Worm (Caenorhabditis elegans) whole organism, mixed stage, embryonic: ENCODE measurements around the gene F13B6.2.

Experiments used
- blmp-1 ChIP-seq: fragments of 150-350 bp; optimal IDR thresholded peaks from 2 replicates; lab custom pipeline; 2014; ENCODE audit warnings: missing biosample characterization, missing genetic modification characterization
- ceh-43 ChIP-seq: fragments of 200-800 bp; sonication (Bioruptor generic); optimal IDR thresholded peaks from 2 replicates; lab custom pipeline; 2018; ENCODE audit warnings: mild to moderate bottlenecking, missing genetic modification characterization, moderate library complexity, missing compliant biosample characterization
- cnd-1 ChIP-seq: fragments of 200-800 bp; sonication (Bioruptor generic); optimal IDR thresholded peaks from 2 replicates; lab custom pipeline; 2018; ENCODE audit warnings: mild to moderate bottlenecking, missing genetic modification characterization, missing compliant biosample characterization
- elt-1 ChIP-seq: sonication (generic microtip); optimal IDR thresholded peaks from 2 replicates; lab custom pipeline; 2017; ENCODE audit warnings: missing genetic modification characterization, mild to moderate bottlenecking, missing compliant biosample characterization, antibody characterized with exemption, moderate library complexity, borderline replicate concordance; ENCODE audit not compliant: insufficient read depth
- elt-3 ChIP-seq: fragments of 150-350 bp; optimal IDR thresholded peaks from 2 replicates; lab custom pipeline; 2014; ENCODE audit warnings: missing biosample characterization, missing genetic modification characterization
- mab-5 ChIP-seq: fragments of 150-350 bp; optimal IDR thresholded peaks from 2 replicates; lab custom pipeline; 2014; ENCODE audit warnings: missing biosample characterization, missing genetic modification characterization
- nhr-237 ChIP-seq: fragments of 150-350 bp; optimal IDR thresholded peaks from 2 replicates; lab custom pipeline; 2014; ENCODE audit warnings: missing biosample characterization, missing genetic modification characterization
- nhr-28 ChIP-seq: fragments of 150-350 bp; optimal IDR thresholded peaks from 2 replicates; lab custom pipeline; 2014; ENCODE audit warnings: missing biosample characterization, missing genetic modification characterization
- pha-4 ChIP-seq: fragments of 150-350 bp; optimal IDR thresholded peaks from 2 replicates; lab custom pipeline; 2018; ENCODE audit warnings: missing biosample characterization, missing genetic modification reagents, missing genetic modification characterization
- unc-62 ChIP-seq: fragments of 150-350 bp; optimal IDR thresholded peaks from 2 replicates; lab custom pipeline; 2014; ENCODE audit warnings: missing biosample characterization, missing genetic modification reagents, missing genetic modification characterization

DNA sequence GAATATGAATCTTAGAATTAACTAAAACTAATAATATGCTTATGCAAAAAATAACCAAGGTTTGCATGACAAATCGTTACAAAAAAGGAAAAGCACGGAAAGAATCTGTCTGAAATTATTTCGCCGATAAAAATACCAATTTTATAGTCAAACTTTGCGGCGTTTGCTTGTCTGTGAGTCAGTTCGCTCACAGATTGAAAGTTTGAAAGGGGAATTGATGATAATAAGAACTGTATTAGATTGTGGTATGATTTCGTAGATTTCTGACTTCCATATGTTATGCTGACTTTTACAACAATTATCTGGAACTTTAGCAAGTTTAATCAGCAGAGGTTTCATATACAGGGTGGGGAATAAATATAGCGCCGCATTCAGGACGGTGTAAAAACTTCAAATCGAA is at the start of gene F13B6.2:
- TF ChIP-seq pha-4 (tag; lab: Kevin White, UChicago) (no peak), elt-3 (tag; lab: Kevin White, UChicago) (no peak), nhr-237 (tag; lab: Kevin White, UChicago) (no peak), nhr-28 (no peak), unc-62 (GFP tag; lab: Kevin White, UChicago) (no peak), mab-5 (tag; lab: Kevin White, UChicago) (no peak), cnd-1 (tag; lab: Kevin White, UChicago) (no peak), blmp-1 (no peak), ceh-43 (GFP tag; lab: Kevin White, UChicago) (no peak), elt-1 (no peak)
